Worm (Caenorhabditis elegans): ENCODE measurements around the gene gcy-34.

gcy-34 gene

ce11 chrV:13390936-13391335 lies 5.2 kb upstream of the gcy-34 start:
- no peak for TF ChIP-seq unc-30 (tag; optimal IDR thresholded peaks at IDR 0.05)
- TF ChIP-seq lsy-2 (tag; optimal IDR thresholded peaks at IDR 0.05), result peak; percentile 0 to 71
- TF ChIP-seq egl-27 (tag; optimal IDR thresholded peaks at IDR 0.05), result peak in 1 of 2 experiments; percentile 16
- peak; percentile 94 for TF ChIP-seq nhr-85 (tag)
- no peak for TF ChIP-seq lir-3 (tag; optimal IDR thresholded peaks at IDR 0.05; ENCODE audit: poor library complexity)
- no peak for TF ChIP-seq C04F5.9 (tag; optimal IDR thresholded peaks at IDR 0.05)
- peak; percentile 30 for TF ChIP-seq rnt-1 (tag; optimal IDR thresholded peaks at IDR 0.05)
- TF ChIP-seq F16B12.6 (tag; optimal IDR thresholded peaks at IDR 0.05), result no peak
- TF ChIP-seq nhr-71 (tag; optimal IDR thresholded peaks at IDR 0.05), result no peak
- TF ChIP-seq nhr-20 (tag; optimal IDR thresholded peaks at IDR 0.05), result peak; percentile 63
- TF ChIP-seq hlh-4 (tag; optimal IDR thresholded peaks at IDR 0.05), result no peak
- no peak for TF ChIP-seq mep-1 (tag; optimal IDR thresholded peaks at IDR 0.05)
- TF ChIP-seq nhr-237 (tag; optimal IDR thresholded peaks at IDR 0.05), result no peak
- no peak for TF ChIP-seq nhr-47 (tag; optimal IDR thresholded peaks at IDR 0.05)
- TF ChIP-seq nhr-28 (tag; optimal IDR thresholded peaks at IDR 0.05), result no peak
- TF ChIP-seq hpl-2 (GFP tag; optimal IDR thresholded peaks at IDR 0.05), result no peak
- TF ChIP-seq tlp-1 (tag; optimal IDR thresholded peaks at IDR 0.05), result no peak
- TF ChIP-seq nhr-19 (GFP tag; conservative IDR thresholded peaks at IDR 0.05), result no peak
- TF ChIP-seq ama-1 (optimal IDR thresholded peaks at IDR 0.05), result no peak
- no peak for TF ChIP-seq mdl-1 (tag; optimal IDR thresholded peaks at IDR 0.05)
- no peak for TF ChIP-seq sox-4 (tag; optimal IDR thresholded peaks at IDR 0.05)
- peak; percentile 10 for TF ChIP-seq nhr-90 (tag; optimal IDR thresholded peaks at IDR 0.05; ENCODE audit: poor library complexity)
- TF ChIP-seq efl-3 (GFP tag; optimal IDR thresholded peaks at IDR 0.05), result no peak
- TF ChIP-seq lin-15B (tag; optimal IDR thresholded peaks at IDR 0.05), result no peak
- no peak for TF ChIP-seq egl-13 (tag; optimal IDR thresholded peaks at IDR 0.05)
- TF ChIP-seq snu-23 (GFP tag; optimal IDR thresholded peaks at IDR 0.05), result peak; percentile 20
- no peak for TF ChIP-seq efl-1 (optimal IDR thresholded peaks at IDR 0.05)
- no peak for TF ChIP-seq efl-1 (GFP tag; optimal IDR thresholded peaks at IDR 0.05 in 1 of 2)
- TF ChIP-seq zip-4 (GFP tag; optimal IDR thresholded peaks at IDR 0.05), result no peak
- TF ChIP-seq elt-3 (tag; optimal IDR thresholded peaks at IDR 0.05), result peak in 4 of 6 experiments; percentile 11 to 84 (median 43)
- TF ChIP-seq ztf-11 (tag; optimal IDR thresholded peaks at IDR 0.05), result no peak
- no peak for TF ChIP-seq fkh-8 (tag; optimal IDR thresholded peaks at IDR 0.05)
- TF ChIP-seq grh-1 (GFP tag; IDR thresholded peaks at IDR 0.05), result no peak; the same call in 1 of the 2 replicates
- TF ChIP-seq unc-130 (tag; optimal IDR thresholded peaks at IDR 0.05), result no peak
- no peak for TF ChIP-seq sptf-1 (tag; optimal IDR thresholded peaks at IDR 0.05)
- no peak for TF ChIP-seq nhr-84 (tag; optimal IDR thresholded peaks at IDR 0.05)
- no peak for TF ChIP-seq elt-2 (tag; optimal IDR thresholded peaks at IDR 0.05)
- no peak for TF ChIP-seq C16A3.4 (tag; optimal IDR thresholded peaks at IDR 0.05)
- no peak for TF ChIP-seq ceh-82 (tag; optimal IDR thresholded peaks at IDR 0.05)

- TF ChIP-seq lin-14 (GFP tag; optimal IDR thresholded peaks at IDR 0.05), result peak; percentile 57
- no peak for TF ChIP-seq egl-27 (tag; optimal IDR thresholded peaks at IDR 0.05)
- TF ChIP-seq ceh-8 (GFP tag; optimal IDR thresholded peaks at IDR 0.05), result no peak
- TF ChIP-seq nhr-20 (tag; optimal IDR thresholded peaks at IDR 0.05), result peak; percentile 47
- no peak for TF ChIP-seq nhr-12 (tag; optimal IDR thresholded peaks at IDR 0.05)
- TF ChIP-seq ama-1 (optimal IDR thresholded peaks at IDR 0.05), result no peak
- 0 out of 2 replicates have a peak, but pooled peaks have one; percentile 15 for TF ChIP-seq nhr-19 (GFP tag; conservative IDR thresholded peaks at IDR 0.05)
- no peak for TF ChIP-seq hpl-2 (GFP tag; optimal IDR thresholded peaks at IDR 0.05)
- peak; percentile 8 for TF ChIP-seq mep-1 (tag; optimal IDR thresholded peaks at IDR 0.05)
- TF ChIP-seq dpl-1 (GFP tag; optimal IDR thresholded peaks at IDR 0.05), result no peak
- no peak for TF ChIP-seq tlp-1 (tag; optimal IDR thresholded peaks at IDR 0.05)
- no peak for TF ChIP-seq efl-3 (GFP tag; optimal IDR thresholded peaks at IDR 0.05)
- TF ChIP-seq hlh-4 (tag; optimal IDR thresholded peaks at IDR 0.05), result no peak
- peak; percentile 38 for TF ChIP-seq nhr-71 (tag; optimal IDR thresholded peaks at IDR 0.05)
- no peak for TF ChIP-seq sup-37 (GFP tag; optimal IDR thresholded peaks at IDR 0.05)
- TF ChIP-seq lin-15B (tag; optimal IDR thresholded peaks at IDR 0.05), result no peak
- TF ChIP-seq unc-86 (tag; optimal IDR thresholded peaks at IDR 0.05), result no peak
- no peak for TF ChIP-seq ces-1 (GFP tag; optimal IDR thresholded peaks at IDR 0.05)
- peak; percentile 34 for TF ChIP-seq snu-23 (GFP tag; optimal IDR thresholded peaks at IDR 0.05)
- no peak for TF ChIP-seq unc-130 (tag; optimal IDR thresholded peaks at IDR 0.05)
- TF ChIP-seq nhr-76 (tag; optimal IDR thresholded peaks at IDR 0.05), result no peak
- peak; percentile 64 for TF ChIP-seq blmp-1 (tag; optimal IDR thresholded peaks at IDR 0.05)
- peak; percentile 90 for TF ChIP-seq nhr-85 (tag)
- peak; percentile 14 for TF ChIP-seq rnt-1 (tag; optimal IDR thresholded peaks at IDR 0.05)
- TF ChIP-seq elt-3 (tag; optimal IDR thresholded peaks at IDR 0.05), result peak in 4 of 6 experiments; percentile 33 to 71 (median 52)
- no peak for TF ChIP-seq fkh-10 (GFP tag; optimal IDR thresholded peaks at IDR 0.05)
- TF ChIP-seq zip-4 (GFP tag; optimal IDR thresholded peaks at IDR 0.05), result no peak
- peak in 1 of 2 experiments; percentile 46 for TF ChIP-seq lsy-2 (tag; optimal IDR thresholded peaks at IDR 0.05)
- TF ChIP-seq lin-35 (GFP tag; optimal IDR thresholded peaks at IDR 0.05), result peak in 1 of 2 experiments; percentile 7
- TF ChIP-seq aha-1 (tag; optimal IDR thresholded peaks at IDR 0.05), result no peak
Measured at ce11 chrV:13389454-13389853, 3.8 kb upstream of the gcy-34 start.
